Fruit fly (Drosophila melanogaster) whole organism, embryonic: ENCODE data around the gene Argk1.

Experiments used
- Aef1 ChIP-seq: fragments of 200-800 bp; sonication (Bioruptor generic); IDR thresholded peaks from 3 replicates; pipeline ENCODE4 v1.3.6; 2022; ENCODE audit warnings: missing biosample characterization, missing genetic modification characterization
- Atf-2 ChIP-seq: fragments of 200-800 bp; sonication (Bioruptor generic); optimal IDR thresholded peaks from 2 replicates; lab custom pipeline; 2016; ENCODE audit warnings: missing biosample characterization, missing genetic modification characterization
- CG10321 ChIP-seq: fragments of 200-800 bp; sonication (Bioruptor generic); IDR thresholded peaks from 2 replicates; pipeline ENCODE4 v1.3.6; 2022; ENCODE audit warnings: missing biosample characterization, missing genetic modification characterization
- CG11247 ChIP-seq: fragments of 200-800 bp; sonication (Bioruptor generic); IDR thresholded peaks from 2 replicates; pipeline ENCODE4 v1.3.6; 2022; ENCODE audit warnings: missing biosample characterization, missing genetic modification characterization
- CG12071 ChIP-seq: fragments of 200-800 bp; sonication (Bioruptor generic); optimal IDR thresholded peaks from 3 replicates; lab custom pipeline; 2018; ENCODE audit warnings: missing biosample characterization, mild to moderate bottlenecking, missing genetic modification characterization
- CG13424 ChIP-seq: fragments of 200-800 bp; sonication (Bioruptor generic); optimal IDR thresholded peaks from 2 replicates; lab custom pipeline; 2019; ENCODE audit warnings: missing biosample characterization, mild to moderate bottlenecking, missing genetic modification characterization, moderate library complexity
- CG1529 ChIP-seq: fragments of 200-800 bp; sonication (Bioruptor generic); optimal IDR thresholded peaks from 3 replicates; lab custom pipeline; 2018; ENCODE audit warnings: missing biosample characterization, missing genetic modification characterization
- CG3726 ChIP-seq: fragments of 200-800 bp; sonication (Bioruptor generic); IDR thresholded peaks from 3 replicates; pipeline ENCODE4, ENCODE4 v1.3.6; 2022; ENCODE audit warnings: missing biosample characterization, missing genetic modification characterization
- CG3847 ChIP-seq: fragments of 200-800 bp; sonication (Bioruptor generic); IDR thresholded peaks from 2 replicates; pipeline ENCODE4 v1.3.6; 2022; ENCODE audit warnings: missing biosample characterization, missing genetic modification characterization
- CG4617 ChIP-seq: fragments of 200-800 bp; sonication (Bioruptor generic); optimal IDR thresholded peaks from 3 replicates; lab custom pipeline; 2016; ENCODE audit warnings: missing biosample characterization, missing genetic modification characterization, borderline replicate concordance
- CG6654 ChIP-seq: fragments of 200-800 bp; sonication (Bioruptor generic); optimal IDR thresholded peaks from 2 replicates; lab custom pipeline; 2017; ENCODE audit warnings: missing biosample characterization, mild to moderate bottlenecking, missing genetic modification characterization
- CG6854 ChIP-seq: fragments of 200-800 bp; sonication (Bioruptor generic); optimal IDR thresholded peaks from 3 replicates; lab custom pipeline; 2017; ENCODE audit warnings: missing biosample characterization, mild to moderate bottlenecking, missing genetic modification characterization
- CG7271 ChIP-seq: fragments of 200-800 bp; sonication (Bioruptor generic); optimal IDR thresholded peaks from 2 replicates; lab custom pipeline; 2018; ENCODE audit warnings: missing biosample characterization, mild to moderate bottlenecking, missing genetic modification characterization, moderate library complexity
- CG7928 ChIP-seq: fragments of 200-800 bp; sonication (Bioruptor generic); optimal IDR thresholded peaks from 2 replicates; lab custom pipeline; 2017; ENCODE audit warnings: missing biosample characterization, mild to moderate bottlenecking, missing genetic modification characterization
- CG8359 ChIP-seq: fragments of 200-800 bp; sonication (Bioruptor generic); optimal IDR thresholded peaks from 2 replicates; lab custom pipeline; 2017; ENCODE audit warnings: missing biosample characterization, mild to moderate bottlenecking, missing genetic modification characterization, borderline replicate concordance
- CG9215 ChIP-seq: fragments of 200-800 bp; sonication (Bioruptor generic); IDR thresholded peaks from 2 replicates; pipeline ENCODE4 v1.3.6; 2022; ENCODE audit warnings: missing biosample characterization, missing genetic modification characterization
- CG9797 ChIP-seq: fragments of 200-800 bp; sonication (Bioruptor generic); optimal IDR thresholded peaks from 3 replicates; lab custom pipeline; 2018; ENCODE audit warnings: missing biosample characterization, mild to moderate bottlenecking, missing genetic modification characterization
- Doc2 ChIP-seq: fragments of 200-800 bp; sonication (Bioruptor generic); IDR thresholded peaks from 2 replicates; pipeline ENCODE4 v1.3.6; 2022; ENCODE audit warnings: missing biosample characterization, missing genetic modification characterization
- HLHmδ ChIP-seq: fragments of 200-800 bp; sonication (Bioruptor generic); optimal IDR thresholded peaks from 2 replicates; lab custom pipeline; 2018; ENCODE audit warnings: missing biosample characterization, mild to moderate bottlenecking, missing genetic modification characterization, moderate library complexity
- HmgD ChIP-seq: fragments of 200-800 bp; sonication (Bioruptor generic); optimal IDR thresholded peaks from 3 replicates; lab custom pipeline; 2016; ENCODE audit warnings: missing biosample characterization, missing genetic modification characterization
- MBD-R2 ChIP-seq: fragments of 200-800 bp; sonication (Bioruptor generic); IDR thresholded peaks from 2 replicates; pipeline ENCODE4 v1.3.6; 2022; ENCODE audit warnings: missing biosample characterization, missing genetic modification characterization
- PHDP ChIP-seq: fragments of 200-800 bp; sonication (Bioruptor generic); optimal IDR thresholded peaks from 3 replicates; lab custom pipeline; 2018; ENCODE audit warnings: missing biosample characterization, mild to moderate bottlenecking, missing genetic modification characterization, moderate library complexity
- Pdp1 ChIP-seq, 2 experiments: fragments of 200-800 bp; sonication (Bioruptor generic); optimal IDR thresholded peaks; 3 replicates each; lab custom pipeline; 2016; ENCODE audit warnings: missing biosample characterization in 2 of 2, missing genetic modification characterization in 2 of 2, mild to moderate bottlenecking in 1 of 2, moderate library complexity in 1 of 2
- Side ChIP-seq: fragments of 200-800 bp; sonication (Bioruptor generic); optimal IDR thresholded peaks from 2 replicates; lab custom pipeline; 2016; ENCODE audit warnings: missing biosample characterization, missing genetic modification characterization
- Taf1 ChIP-seq: fragments of 200-800 bp; sonication (Bioruptor generic); IDR thresholded peaks from 2 replicates; pipeline ENCODE4 v1.3.6; 2022; ENCODE audit warnings: missing biosample characterization, missing genetic modification characterization
- aop ChIP-seq: fragments of 200-800 bp; sonication (Bioruptor generic); IDR thresholded peaks from 2 replicates; pipeline ENCODE4 v1.3.6; 2022; ENCODE audit warnings: missing biosample characterization, missing genetic modification characterization
- ap ChIP-seq: fragments of 200-800 bp; sonication (Bioruptor generic); IDR thresholded peaks from 2 replicates; pipeline ENCODE4 v1.3.6; 2022; ENCODE audit warnings: missing biosample characterization, missing genetic modification characterization
- bbx ChIP-seq: fragments of 200-800 bp; sonication (Bioruptor generic); IDR thresholded peaks from 2 replicates; pipeline ENCODE4 v1.3.6; 2022; ENCODE audit warnings: missing biosample characterization, missing genetic modification characterization; ENCODE audit not compliant: partially characterized antibody
- bowl ChIP-seq: fragments of 200-800 bp; sonication (Bioruptor generic); IDR thresholded peaks from 2 replicates; pipeline ENCODE4 v1.3.6; 2022; ENCODE audit warnings: missing biosample characterization, missing genetic modification characterization
- chm ChIP-seq: fragments of 200-800 bp; sonication (Bioruptor generic); IDR thresholded peaks from 2 replicates; pipeline ENCODE4 v1.3.6; 2022; ENCODE audit warnings: missing biosample characterization, missing genetic modification characterization
- dan ChIP-seq: fragments of 200-800 bp; sonication (Bioruptor generic); IDR thresholded peaks from 2 replicates; pipeline ENCODE4 v1.3.6; 2022; ENCODE audit warnings: missing biosample characterization, missing genetic modification characterization
- dmrt11E ChIP-seq: fragments of 200-800 bp; sonication (Bioruptor generic); optimal IDR thresholded peaks from 3 replicates; lab custom pipeline; 2018; ENCODE audit warnings: missing biosample characterization, mild to moderate bottlenecking, missing genetic modification characterization, moderate library complexity
- exex ChIP-seq: fragments of 200-800 bp; sonication (Bioruptor generic); optimal IDR thresholded peaks from 4 replicates; lab custom pipeline; 2018; ENCODE audit warnings: missing biosample characterization, mild to moderate bottlenecking, missing genetic modification characterization, moderate library complexity
- gfzf ChIP-seq: fragments of 200-800 bp; sonication (Bioruptor generic); optimal IDR thresholded peaks from 2 replicates; lab custom pipeline; 2016; ENCODE audit warnings: missing biosample characterization, mild to moderate bottlenecking, missing genetic modification characterization, moderate library complexity
- jing ChIP-seq: fragments of 200-800 bp; sonication (Bioruptor generic); optimal IDR thresholded peaks from 2 replicates; lab custom pipeline; 2018; ENCODE audit warnings: missing biosample characterization, mild to moderate bottlenecking, missing genetic modification characterization
- kah ChIP-seq: fragments of 200-800 bp; sonication (Bioruptor generic); optimal IDR thresholded peaks from 2 replicates; lab custom pipeline; 2018; ENCODE audit warnings: missing biosample characterization, mild to moderate bottlenecking, missing genetic modification characterization
- lab ChIP-seq: fragments of 200-800 bp; sonication (Bioruptor generic); optimal IDR thresholded peaks from 3 replicates; lab custom pipeline; 2017; ENCODE audit warnings: missing biosample characterization, missing genetic modification characterization, mild to moderate bottlenecking, moderate library complexity, missing genetic modification reagents
- lmd ChIP-seq: fragments of 200-800 bp; sonication (Bioruptor generic); IDR thresholded peaks from 2 replicates; pipeline ENCODE4 v1.3.6; 2022; ENCODE audit warnings: missing biosample characterization, missing genetic modification characterization
- mam ChIP-seq: fragments of 200-800 bp; sonication (Bioruptor generic); optimal IDR thresholded peaks from 3 replicates; lab custom pipeline; 2016; ENCODE audit warnings: missing biosample characterization, missing genetic modification characterization
- nau ChIP-seq: fragments of 200-800 bp; sonication (Bioruptor generic); optimal IDR thresholded peaks from 3 replicates; lab custom pipeline; 2017; ENCODE audit warnings: missing biosample characterization, mild to moderate bottlenecking, missing genetic modification characterization, missing genetic modification reagents
- nerfin-1 ChIP-seq: fragments of 200-800 bp; sonication (Bioruptor generic); optimal IDR thresholded peaks from 3 replicates; lab custom pipeline; 2019; ENCODE audit warnings: missing biosample characterization, mild to moderate bottlenecking, missing genetic modification characterization, moderate library complexity
- oc ChIP-seq: fragments of 200-800 bp; sonication (Bioruptor generic); optimal IDR thresholded peaks from 2 replicates; lab custom pipeline; 2018; ENCODE audit warnings: missing biosample characterization, mild to moderate bottlenecking, missing genetic modification characterization, moderate library complexity
- ro ChIP-seq: fragments of 200-800 bp; sonication (Bioruptor generic); IDR thresholded peaks from 2 replicates; pipeline ENCODE4 v1.3.6; 2022; ENCODE audit warnings: missing biosample characterization, missing genetic modification characterization
- sc ChIP-seq, 3 experiments: fragments of >200 bp in 2 of 3; fragments of 200-800 bp in 1 of 3; sonication (Bioruptor generic) in 1 of 3; optimal IDR thresholded peaks; 2 replicates in 2 of 3; 3 replicates in 1 of 3; lab custom pipeline; 2017; ENCODE audit warnings: mild to moderate bottlenecking in 1 of 3, missing biosample characterization in 1 of 3, missing genetic modification characterization in 1 of 3, missing genetic modification reagents in 1 of 3
- shn ChIP-seq: fragments of 200-800 bp; sonication (Bioruptor generic); optimal IDR thresholded peaks from 3 replicates; lab custom pipeline; 2016; ENCODE audit warnings: missing biosample characterization, missing genetic modification characterization
- sqz ChIP-seq: fragments of 200-800 bp; sonication (Bioruptor generic); optimal IDR thresholded peaks from 3 replicates; lab custom pipeline; 2018; ENCODE audit warnings: missing biosample characterization, mild to moderate bottlenecking, missing genetic modification characterization
- tgo ChIP-seq: fragments of 200-800 bp; sonication (Bioruptor generic); IDR thresholded peaks from 3 replicates; pipeline ENCODE4 v1.3.6; 2022; ENCODE audit warnings: missing biosample characterization, missing genetic modification characterization
- tio ChIP-seq: fragments of 200-800 bp; sonication (Bioruptor generic); optimal IDR thresholded peaks from 2 replicates; lab custom pipeline; 2017; ENCODE audit warnings: missing biosample characterization, missing genetic modification characterization, inconsistent platforms

Gene Argk1

dm6 chr3L:9057429-9058088 is 8.3 kb downstream of the Argk1 start (continued):
- TF ChIP-seq CG7928 (GFP tag; lab: Kevin White, UChicago) = peak; percentile 58
- TF ChIP-seq PHDP (tag; lab: Kevin White, UChicago) = peak; percentile 94
- TF ChIP-seq ro = peak; percentile 54; the same call in 1 of the 2 replicates
- TF ChIP-seq MBD-R2 (GFP tag; lab: Robert Waterston, UW) = peak; percentile 85; the same call in 1 of the 2 replicates
- TF ChIP-seq CG1529 (GFP tag; lab: Kevin White, UChicago) = peak; percentile 81
- TF ChIP-seq nau = peak; percentile 72
- TF ChIP-seq kah (GFP tag; lab: Kevin White, UChicago) = peak; percentile 69
- TF ChIP-seq CG6854 = peak; percentile 85
- TF ChIP-seq CG6654 (GFP tag; lab: Kevin White, UChicago) = peak; percentile 71
- no peak for TF ChIP-seq CG7271 (tag; lab: Kevin White, UChicago)
- peak; percentile 59; the same call in 1 of the 3 replicates for TF ChIP-seq CG3726 (GFP tag; lab: Robert Waterston, UW)
- TF ChIP-seq HmgD (GFP tag; lab: Kevin White, UChicago) = no peak
- TF ChIP-seq dmrt11E (tag; lab: Kevin White, UChicago) = peak; percentile 86
- peak; percentile 97 for TF ChIP-seq lab
- no peak for TF ChIP-seq bowl (GFP tag; lab: Robert Waterston, UW)
- TF ChIP-seq CG4617 (GFP tag; lab: Kevin White, UChicago) = peak; percentile 48
- TF ChIP-seq oc (tag; lab: Kevin White, UChicago) = peak; percentile 80
- no peak for TF ChIP-seq HLHmδ (GFP tag; lab: Kevin White, UChicago)
- TF ChIP-seq tgo (GFP tag; lab: Robert Waterston, UW) = peak; percentile 90
- TF ChIP-seq exex (tag; lab: Kevin White, UChicago) = peak; percentile 75
- peak; percentile 53 to 72 for TF ChIP-seq Pdp1 (GFP tag; optimal IDR thresholded peaks at IDR 0.05; lab: Kevin White, UChicago)
- TF ChIP-seq CG11247 = peak; percentile 80
- TF ChIP-seq sqz (GFP tag; lab: Kevin White, UChicago) = peak; percentile 68
- TF ChIP-seq Doc2 (GFP tag; lab: Robert Waterston, UW) = peak; percentile 54; the same call in 1 of the 2 replicates
- TF ChIP-seq bbx (GFP tag; lab: Robert Waterston, UW) = no peak
- TF ChIP-seq ap (GFP tag; lab: Robert Waterston, UW) = peak; percentile 78
- peak; percentile 61 for TF ChIP-seq mam (GFP tag; lab: Kevin White, UChicago)
- TF ChIP-seq lmd (GFP tag; lab: Robert Waterston, UW) = peak; percentile 90
- TF ChIP-seq Atf-2 (GFP tag; lab: Kevin White, UChicago) = peak; percentile 10
- peak; percentile 78 for TF ChIP-seq CG12071 (GFP tag; lab: Kevin White, UChicago)
- no peak for TF ChIP-seq gfzf
- no peak for TF ChIP-seq shn (GFP tag; lab: Kevin White, UChicago)
- TF ChIP-seq CG10321 (GFP tag; lab: Robert Waterston, UW) = 0 out of 2 replicates have a peak, but pooled peaks have one; percentile 58
- no peak for TF ChIP-seq dan (GFP tag; lab: Robert Waterston, UW)
- TF ChIP-seq aop (GFP tag; lab: Robert Waterston, UW) = 0 out of 2 replicates have a peak, but pooled peaks have one; percentile 4
- TF ChIP-seq nerfin-1 (tag; lab: Kevin White, UChicago) = peak; percentile 86
- TF ChIP-seq Side (GFP tag; lab: Kevin White, UChicago) = peak; percentile 11
- TF ChIP-seq CG3847 = peak; percentile 90
- TF ChIP-seq tio (GFP tag; lab: Kevin White, UChicago) = peak; percentile 86
- peak; percentile 65; the same call in 1 of the 2 replicates for TF ChIP-seq chm (GFP tag; lab: Robert Waterston, UW)
- peak; percentile 85 for TF ChIP-seq Aef1
- TF ChIP-seq sc (optimal IDR thresholded peaks at IDR 0.05; lab: Kevin White, UChicago) = no peak
- TF ChIP-seq sc (GFP tag; optimal IDR thresholded peaks at IDR 0.05; lab: Kevin White, UChicago) = peak; percentile 83
- peak; percentile 94 for TF ChIP-seq CG13424 (tag; lab: Kevin White, UChicago)
- TF ChIP-seq Taf1 (GFP tag; lab: Robert Waterston, UW) = peak; percentile 90
- TF ChIP-seq CG9797 = no peak
- peak; percentile 59 for TF ChIP-seq CG8359 (GFP tag; lab: Kevin White, UChicago)
- peak; percentile 61 for TF ChIP-seq jing (GFP tag; lab: Kevin White, UChicago)
- peak; percentile 89 for TF ChIP-seq CG9215 (GFP tag; lab: Robert Waterston, UW)
